Worm (Caenorhabditis elegans) whole organism, midembryonic: ENCODE measurements around the gene F48F5.6.

Experiments used
- T22C8.4 ChIP-seq: fragments of 200-800 bp; sonication (Bioruptor generic); IDR thresholded peaks from 2 replicates; pipeline ENCODE4 v1.3.6; 2022; ENCODE audit warnings: missing genetic modification characterization, missing compliant biosample characterization
- cog-1 ChIP-seq: sonication (generic microtip); optimal IDR thresholded peaks from 2 replicates; lab custom pipeline; 2016; ENCODE audit warnings: missing genetic modification characterization, missing compliant biosample characterization
- flt-1 ChIP-seq: fragments of 200-800 bp; sonication (Bioruptor generic); IDR thresholded peaks from 2 replicates; pipeline ENCODE4 v1.3.6; 2022; ENCODE audit warnings: missing genetic modification characterization, missing compliant biosample characterization
- klf-2 ChIP-seq: fragments of 200-800 bp; sonication (Bioruptor generic); conservative IDR thresholded peaks from 2 replicates; pipeline ENCODE4 v1.3.6; 2022; ENCODE audit warnings: missing genetic modification reagents, missing genetic modification characterization, missing compliant biosample characterization
- med-1 ChIP-seq: sonication (generic microtip); optimal IDR thresholded peaks from 2 replicates; lab custom pipeline; 2017; ENCODE audit warnings: missing genetic modification characterization, mild to moderate bottlenecking, missing compliant biosample characterization, antibody characterized with exemption, missing genetic modification reagents; ENCODE audit not compliant: insufficient read depth
- ref-1 ChIP-seq: fragments of 200-800 bp; sonication (Bioruptor generic); conservative IDR thresholded peaks from 2 replicates; pipeline ENCODE4 v1.3.6; 2022; ENCODE audit warnings: missing genetic modification reagents, missing genetic modification characterization, missing compliant biosample characterization
- tab-1 ChIP-seq: fragments of 200-800 bp; sonication (Bioruptor generic); IDR thresholded peaks from 2 replicates; pipeline ENCODE4 v1.3.6; 2022; ENCODE audit warnings: missing genetic modification characterization, missing compliant biosample characterization
- ztf-23 ChIP-seq: fragments of 200-800 bp; sonication (Bioruptor generic); IDR thresholded peaks from 2 replicates; pipeline ENCODE4 v1.3.6; 2022; ENCODE audit warnings: missing genetic modification reagents, missing genetic modification characterization, missing compliant biosample characterization
- ztf-29 ChIP-seq: fragments of 200-800 bp; sonication (Bioruptor generic); IDR thresholded peaks from 2 replicates; pipeline ENCODE4 v1.3.6; 2022; ENCODE audit warnings: missing genetic modification reagents, missing genetic modification characterization, missing compliant biosample characterization

F48F5.6 gene

ce11 chrV:20410285-20410684 lies 42.7 kb downstream of the F48F5.6 start:
- no peak for TF ChIP-seq klf-2
- no peak for TF ChIP-seq ztf-29 (GFP tag; lab: Robert Waterston, UW)
- TF ChIP-seq cog-1, result no peak
- TF ChIP-seq ref-1 (GFP tag; lab: Robert Waterston, UW), result no peak
- TF ChIP-seq med-1, result no peak
- no peak for TF ChIP-seq T22C8.4 (GFP tag; lab: Robert Waterston, UW)
- no peak for TF ChIP-seq tab-1 (GFP tag; lab: Robert Waterston, UW)
- no peak for TF ChIP-seq flt-1
- no peak for TF ChIP-seq ztf-23 (GFP tag; lab: Robert Waterston, UW)

- TF ChIP-seq T22C8.4 (GFP tag; lab: Robert Waterston, UW) (no peak), cog-1 (no peak), klf-2 (no peak), flt-1 (no peak), ztf-23 (GFP tag; lab: Robert Waterston, UW) (no peak), ztf-29 (GFP tag; lab: Robert Waterston, UW) (no peak), tab-1 (GFP tag; lab: Robert Waterston, UW) (no peak), ref-1 (GFP tag; lab: Robert Waterston, UW) (no peak), med-1 (no peak)
Measured at ce11 chrV:20409016-20409415, 44.0 kb downstream of the F48F5.6 start.

- TF ChIP-seq T22C8.4 (GFP tag; lab: Robert Waterston, UW) (no peak), tab-1 (GFP tag; lab: Robert Waterston, UW) (no peak), klf-2 (no peak), cog-1 (no peak), med-1 (no peak), ztf-23 (GFP tag; lab: Robert Waterston, UW) (no peak), ztf-29 (GFP tag; lab: Robert Waterston, UW) (no peak), ref-1 (GFP tag; lab: Robert Waterston, UW) (no peak), flt-1 (no peak)
Measured at ce11 chrV:20406817-20407216, 46.2 kb downstream of the F48F5.6 start.

ce11 chrV:20402842-20403241 lies 50.1 kb downstream of the F48F5.6 start:
- no peak for TF ChIP-seq med-1
- TF ChIP-seq cog-1, result no peak
- no peak for TF ChIP-seq ref-1 (GFP tag; lab: Robert Waterston, UW)
- no peak for TF ChIP-seq klf-2
- no peak for TF ChIP-seq ztf-29 (GFP tag; lab: Robert Waterston, UW)
- no peak for TF ChIP-seq ztf-23 (GFP tag; lab: Robert Waterston, UW)
- no peak for TF ChIP-seq flt-1
- TF ChIP-seq tab-1 (GFP tag; lab: Robert Waterston, UW), result no peak
- no peak for TF ChIP-seq T22C8.4 (GFP tag; lab: Robert Waterston, UW)

ce11 chrV:20399532-20400068 lies 53.4 kb downstream of the F48F5.6 start:
- TF ChIP-seq ztf-29 (GFP tag; lab: Robert Waterston, UW), result no peak
